Worm (Caenorhabditis elegans): ENCODE results near the gene oig-3.
A peak's percentile ranks its signal among the peaks of the same experiment; 100 is the strongest.

oig-3 gene

ce11 chrV:14688097-14688912 is 41.1 kb upstream of the oig-3 start, which contains the start of gene C47E8.11 (continued):
- TF ChIP-seq F37D6.2 (tag; optimal IDR thresholded peaks at IDR 0.05) = no peak
- no peak for TF ChIP-seq F10B5.3 (tag; optimal IDR thresholded peaks at IDR 0.05)
- peak; percentile 2; the same call in 1 of the 2 replicates for TF ChIP-seq madf-9 (GFP tag; conservative IDR thresholded peaks at IDR 0.05)
- peak; percentile 68 for TF ChIP-seq F49E8.2 (tag; optimal IDR thresholded peaks at IDR 0.05; ENCODE audit: borderline replicate concordance)
- TF ChIP-seq daf-12 (tag; optimal IDR thresholded peaks at IDR 0.05) = no peak
- peak; percentile 65 for TF ChIP-seq lim-7 (GFP tag; IDR thresholded peaks at IDR 0.05)
- no peak for TF ChIP-seq zfp-2 (tag; optimal IDR thresholded peaks at IDR 0.05)
- no peak for TF ChIP-seq ztf-11 (tag; optimal IDR thresholded peaks at IDR 0.05)
- no peak for TF ChIP-seq unc-62 (GFP tag; optimal IDR thresholded peaks at IDR 0.05 in 1 of 2)
- no peak for TF ChIP-seq unc-62 (tag; optimal IDR thresholded peaks at IDR 0.05)
- TF ChIP-seq mxl-3 (GFP tag; optimal IDR thresholded peaks at IDR 0.05) = no peak
- TF ChIP-seq ceh-28 (tag; optimal IDR thresholded peaks at IDR 0.05) = no peak
- no peak for TF ChIP-seq F44E2.7 (GFP tag; IDR thresholded peaks at IDR 0.05)
- no peak; the same call in 1 of the 2 replicates for TF ChIP-seq dmd-6 (GFP tag; IDR thresholded peaks at IDR 0.05)

- peak; percentile 71 for TF ChIP-seq egl-43 (GFP tag; IDR thresholded peaks at IDR 0.05)
- TF ChIP-seq madf-5 (GFP tag; IDR thresholded peaks at IDR 0.05) = peak in 1 of 2 experiments; percentile 55; a peak in 1 of 4 replicates
- TF ChIP-seq nhr-10 (tag; optimal IDR thresholded peaks at IDR 0.05) = no peak
- 0 out of 2 replicates have a peak, but pooled peaks have one; percentile 42 for TF ChIP-seq ceh-44 (GFP tag; IDR thresholded peaks at IDR 0.05)
- TF ChIP-seq Y105C5A.15 (GFP tag; IDR thresholded peaks at IDR 0.05) = 0 out of 2 replicates have a peak, but pooled peaks have one; percentile 15
- 0 out of 2 replicates have a peak, but pooled peaks have one; percentile 52 for TF ChIP-seq zfp-3 (GFP tag; conservative IDR thresholded peaks at IDR 0.05)
- peak; percentile 29; the same call in 1 of the 2 replicates for TF ChIP-seq Y48G9A.11 (GFP tag; IDR thresholded peaks at IDR 0.05)
- TF ChIP-seq Y75B8A.6 (GFP tag; IDR thresholded peaks at IDR 0.05) = no peak
- no peak for TF ChIP-seq nhr-111 (GFP tag; optimal IDR thresholded peaks at IDR 0.05)
- TF ChIP-seq lin-29 (GFP tag; IDR thresholded peaks at IDR 0.05) = 0 out of 2 replicates have a peak, but pooled peaks have one; percentile 10
- peak; percentile 21 for TF ChIP-seq nhr-6 (tag; optimal IDR thresholded peaks at IDR 0.05)
- peak; percentile 4; the same call in 1 of the 2 replicates for TF ChIP-seq set-16 (GFP tag; IDR thresholded peaks at IDR 0.05)
- TF ChIP-seq vab-7 (GFP tag; IDR thresholded peaks at IDR 0.05) = peak; percentile 51; the same call in 1 of the 2 replicates
- 0 out of 2 replicates have a peak, but pooled peaks have one; percentile 42 for TF ChIP-seq arid-1 (GFP tag; conservative IDR thresholded peaks at IDR 0.05)
- TF ChIP-seq lim-7 (GFP tag; IDR thresholded peaks at IDR 0.05) = peak; percentile 62; the same call in 1 of the 2 replicates
- peak; percentile 3 for TF ChIP-seq nhr-102 (tag; optimal IDR thresholded peaks at IDR 0.05)
- no peak for TF ChIP-seq daf-16 (GFP tag; optimal IDR thresholded peaks at IDR 0.05)
- peak; percentile 38 for TF ChIP-seq daf-16 (tag; optimal IDR thresholded peaks at IDR 0.05)
- peak; percentile 58 for TF ChIP-seq lin-38 (GFP tag; IDR thresholded peaks at IDR 0.05)
- TF ChIP-seq lin-1 (GFP tag; IDR thresholded peaks at IDR 0.05) = peak; percentile 69
- TF ChIP-seq unc-130 (GFP tag; optimal IDR thresholded peaks at IDR 0.05) = peak; percentile 20
- TF ChIP-seq mxl-2 (GFP tag; conservative IDR thresholded peaks at IDR 0.05) = 0 out of 2 replicates have a peak, but pooled peaks have one; percentile 3
- TF ChIP-seq aha-1 (tag) = peak; percentile 35
- TF ChIP-seq mes-2 (tag; optimal IDR thresholded peaks at IDR 0.05; ENCODE audit: poor library complexity, severe bottlenecking) = peak; percentile 68
- TF ChIP-seq duxl-1 (tag; optimal IDR thresholded peaks at IDR 0.05; ENCODE audit: poor library complexity) = no peak
- TF ChIP-seq nhr-25 (tag; optimal IDR thresholded peaks at IDR 0.05; ENCODE audit: borderline replicate concordance, insufficient read depth) = no peak
- TF ChIP-seq dmd-6 (GFP tag; IDR thresholded peaks at IDR 0.05) = peak; percentile 39
- TF ChIP-seq dmd-8 (GFP tag; IDR thresholded peaks at IDR 0.05) = peak; percentile 72; the same call in 1 of the 2 replicates
- TF ChIP-seq mep-1 (tag; optimal IDR thresholded peaks at IDR 0.05) = no peak
- peak; percentile 1 for TF ChIP-seq hlh-11 (tag; optimal IDR thresholded peaks at IDR 0.05)
- 0 out of 2 replicates have a peak, but pooled peaks have one; percentile 22 for TF ChIP-seq madf-9 (GFP tag; conservative IDR thresholded peaks at IDR 0.05)
Measured at ce11 chrV:14689060-14689750, 40.2 kb upstream of the oig-3 start, which contains the start of gene gasr-8. Gene gasr-8 (plus strand): TSS chrV:14689110.

All from whole organism, L4 larva.